Fruit fly (Drosophila melanogaster) S2 (cell line): ENCODE data around the gene CG33965.
A peak's percentile ranks its signal among the peaks of the same experiment; 100 is the strongest.

Source experiments
- CG8478 ChIP-seq: fragments of >200 bp; optimal IDR thresholded peaks from 2 replicates; lab custom pipeline; 2018
- CTCF ChIP-seq, 2 experiments: fragments of >200 bp; optimal IDR thresholded peaks; 2 replicates each; lab custom pipeline; 2018

dm6 chr3L:1247627-1248295, 15.1 kb downstream of the CG33965 start, which contains the start of the genes Psf1 and Sac1:
- TF ChIP-seq CTCF (optimal IDR thresholded peaks at IDR 0.05; lab: Kevin White, UChicago) (peak; percentile 8 to 30), CG8478 (lab: Kevin White, UChicago) (no peak)
